Worm (Caenorhabditis elegans): ENCODE measurements around the gene rsp-6.

DNA sequence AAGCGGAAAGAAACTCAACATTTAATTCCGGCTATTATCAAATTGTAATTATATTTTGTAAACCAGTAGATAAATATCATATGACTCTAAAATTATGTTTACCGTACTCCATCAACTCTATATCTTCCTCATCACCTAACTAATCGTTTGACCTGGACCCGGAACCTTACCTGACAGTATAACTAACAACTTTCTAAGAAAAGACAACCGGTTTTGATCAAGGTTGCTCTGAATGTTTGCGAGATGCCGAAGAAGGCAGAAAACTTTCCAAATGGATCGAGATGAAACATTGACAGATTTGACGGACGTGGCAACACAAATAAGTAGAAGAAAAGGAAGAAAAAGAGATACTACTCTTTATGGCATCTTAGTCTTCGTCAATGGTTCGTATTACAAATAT, 33.6 kb upstream of the rsp-6 start:
- TF ChIP-seq tbx-37 (GFP tag; conservative IDR thresholded peaks at IDR 0.05) (no peak), hmg-4 (GFP tag; optimal IDR thresholded peaks at IDR 0.05) (no peak), aly-1 (tag; optimal IDR thresholded peaks at IDR 0.05) (no peak), ama-1 (optimal IDR thresholded peaks at IDR 0.05) (no peak), hnd-1 (tag; optimal IDR thresholded peaks at IDR 0.05) (no peak), B0310.2 (tag; optimal IDR thresholded peaks at IDR 0.05) (no peak), F13C5.2 (tag; optimal IDR thresholded peaks at IDR 0.05) (no peak), flt-1 (GFP tag; IDR thresholded peaks at IDR 0.05) (no peak), scrt-1 (GFP tag; IDR thresholded peaks at IDR 0.05) (no peak), hmbx-1 (tag; optimal IDR thresholded peaks at IDR 0.05) (no peak), tra-4 (tag; optimal IDR thresholded peaks at IDR 0.05) (no peak), tbx-11 (GFP tag; IDR thresholded peaks at IDR 0.05) (no peak), sea-1 (GFP tag; conservative IDR thresholded peaks at IDR 0.05) (no peak)
